Fruit fly (Drosophila melanogaster) whole organism, embryonic: ENCODE results near the gene mld.

Experiments
- Awh ChIP-seq: fragments of 200-800 bp; sonication (Bioruptor generic); IDR thresholded peaks from 2 replicates; pipeline ENCODE4, ENCODE4 v1.3.6; 2022; ENCODE audit warnings: missing biosample characterization, missing genetic modification characterization
- CG12744 ChIP-seq: fragments of 200-800 bp; sonication (Bioruptor generic); optimal IDR thresholded peaks from 2 replicates; lab custom pipeline; 2016; ENCODE audit warnings: missing biosample characterization, missing genetic modification characterization
- CG13287 ChIP-seq: fragments of 200-800 bp; sonication (Bioruptor generic); IDR thresholded peaks from 2 replicates; pipeline ENCODE4 v1.3.6; 2022; ENCODE audit warnings: missing biosample characterization, missing genetic modification characterization; ENCODE audit not compliant: partially characterized antibody
- CG13424 ChIP-seq: fragments of 200-800 bp; sonication (Bioruptor generic); optimal IDR thresholded peaks from 2 replicates; lab custom pipeline; 2019; ENCODE audit warnings: missing biosample characterization, mild to moderate bottlenecking, missing genetic modification characterization, moderate library complexity
- CG14014 ChIP-seq: fragments of 200-800 bp; sonication (Bioruptor generic); IDR thresholded peaks from 2 replicates; pipeline ENCODE4 v1.3.6; 2022; ENCODE audit warnings: missing biosample characterization, missing genetic modification characterization
- CG15479 ChIP-seq: fragments of 200-800 bp; sonication (Bioruptor generic); optimal IDR thresholded peaks from 3 replicates; lab custom pipeline; 2019; ENCODE audit warnings: missing biosample characterization, mild to moderate bottlenecking, missing genetic modification characterization, moderate library complexity
- CG1647 ChIP-seq: fragments of 200-800 bp; sonication (Bioruptor generic); optimal IDR thresholded peaks from 3 replicates; lab custom pipeline; 2016; ENCODE audit warnings: missing biosample characterization, missing genetic modification characterization
- CG16813 ChIP-seq: fragments of 200-800 bp; sonication (Bioruptor generic); IDR thresholded peaks from 3 replicates; pipeline ENCODE4 v1.3.6; 2022; ENCODE audit warnings: missing biosample characterization, missing genetic modification characterization; ENCODE audit not compliant: partially characterized antibody
- CG17912 ChIP-seq: fragments of 200-800 bp; sonication (Bioruptor generic); optimal IDR thresholded peaks from 2 replicates; lab custom pipeline; 2018; ENCODE audit warnings: missing biosample characterization, mild to moderate bottlenecking, missing genetic modification characterization
- CG2199 ChIP-seq: fragments of 200-800 bp; sonication (Bioruptor generic); IDR thresholded peaks from 3 replicates; pipeline ENCODE4 v1.3.6; 2022; ENCODE audit warnings: missing biosample characterization, missing genetic modification characterization
- CG32767 ChIP-seq: fragments of 200-800 bp; sonication (Bioruptor generic); IDR thresholded peaks from 2 replicates; pipeline ENCODE4 v1.3.6; 2022; ENCODE audit warnings: missing biosample characterization, missing genetic modification characterization
- CG34376 ChIP-seq: fragments of 200-800 bp; sonication (Bioruptor generic); optimal IDR thresholded peaks from 2 replicates; lab custom pipeline; 2018; ENCODE audit warnings: missing biosample characterization, mild to moderate bottlenecking, missing genetic modification characterization
- CG6791 ChIP-seq: fragments of 200-800 bp; sonication (Bioruptor generic); IDR thresholded peaks from 3 replicates; pipeline ENCODE4 v1.3.6; 2022; ENCODE audit warnings: missing biosample characterization, missing genetic modification characterization; ENCODE audit not compliant: partially characterized antibody
- CG7271 ChIP-seq: fragments of 200-800 bp; sonication (Bioruptor generic); optimal IDR thresholded peaks from 2 replicates; lab custom pipeline; 2018; ENCODE audit warnings: missing biosample characterization, mild to moderate bottlenecking, missing genetic modification characterization, moderate library complexity
- CG7963 ChIP-seq: fragments of 200-800 bp; sonication (Bioruptor generic); IDR thresholded peaks from 3 replicates; pipeline ENCODE4 v1.3.6; 2022; ENCODE audit warnings: missing biosample characterization, missing genetic modification characterization; ENCODE audit not compliant: partially characterized antibody
- CG8478 ChIP-seq: fragments of >200 bp; optimal IDR thresholded peaks from 2 replicates; lab custom pipeline; 2018
- Dp ChIP-seq: fragments of 200-800 bp; sonication (Bioruptor generic); optimal IDR thresholded peaks from 2 replicates; lab custom pipeline; 2018; ENCODE audit warnings: missing biosample characterization, mild to moderate bottlenecking, missing genetic modification characterization, moderate library complexity
- E2f2 ChIP-seq: fragments of 200-800 bp; sonication (Bioruptor generic); IDR thresholded peaks from 2 replicates; pipeline ENCODE4 v1.3.6; 2022; ENCODE audit warnings: missing biosample characterization, missing genetic modification characterization
- Elba2 ChIP-seq: fragments of 200-800 bp; sonication (Bioruptor generic); optimal IDR thresholded peaks from 3 replicates; lab custom pipeline; 2016; ENCODE audit warnings: missing biosample characterization, missing genetic modification characterization
- Ets97D ChIP-seq: fragments of 200-800 bp; sonication (Bioruptor generic); optimal IDR thresholded peaks from 3 replicates; lab custom pipeline; 2016; ENCODE audit warnings: missing biosample characterization, missing genetic modification characterization
- NFAT ChIP-seq: fragments of 200-800 bp; sonication (Bioruptor generic); IDR thresholded peaks from 2 replicates; pipeline ENCODE4 v1.3.6; 2022; ENCODE audit warnings: missing biosample characterization, missing genetic modification characterization
- Optix ChIP-seq: fragments of 200-800 bp; sonication (Bioruptor generic); IDR thresholded peaks from 3 replicates; pipeline ENCODE4 v1.3.6; 2022; ENCODE audit warnings: missing biosample characterization, missing genetic modification characterization
- Rfx ChIP-seq: fragments of 200-800 bp; sonication (Bioruptor generic); IDR thresholded peaks from 2 replicates; pipeline ENCODE4 v1.3.6; 2022; ENCODE audit warnings: missing biosample characterization, missing genetic modification characterization
- YL-1 ChIP-seq: fragments of 200-800 bp; sonication (Bioruptor generic); optimal IDR thresholded peaks from 3 replicates; lab custom pipeline; 2017; ENCODE audit warnings: missing biosample characterization, mild to moderate bottlenecking, missing genetic modification characterization
- ac ChIP-seq: fragments of 200-800 bp; sonication (Bioruptor generic); optimal IDR thresholded peaks from 3 replicates; lab custom pipeline; 2017; ENCODE audit warnings: missing biosample characterization, mild to moderate bottlenecking, missing genetic modification characterization
- ase ChIP-seq: fragments of 200-800 bp; sonication (Bioruptor generic); IDR thresholded peaks from 3 replicates; pipeline ENCODE4 v1.3.6; 2022; ENCODE audit warnings: missing biosample characterization, missing genetic modification characterization
- ato ChIP-seq: fragments of 200-800 bp; sonication (Bioruptor generic); IDR thresholded peaks from 2 replicates; pipeline ENCODE4 v1.3.6; 2022; ENCODE audit warnings: missing biosample characterization, missing genetic modification characterization; ENCODE audit not compliant: partially characterized antibody
- bbx ChIP-seq: fragments of 200-800 bp; sonication (Bioruptor generic); IDR thresholded peaks from 2 replicates; pipeline ENCODE4 v1.3.6; 2022; ENCODE audit warnings: missing biosample characterization, missing genetic modification characterization; ENCODE audit not compliant: partially characterized antibody
- crp ChIP-seq, 2 experiments: fragments of 200-800 bp; sonication (Bioruptor generic); optimal IDR thresholded peaks; 2 replicates in 1 of 2; 3 replicates in 1 of 2; lab custom pipeline; 2017; ENCODE audit warnings: missing biosample characterization in 2 of 2, missing genetic modification characterization in 2 of 2, mild to moderate bottlenecking in 1 of 2, moderate library complexity in 1 of 2
- dm ChIP-seq: fragments of 200-800 bp; sonication (Bioruptor generic); optimal IDR thresholded peaks from 3 replicates; lab custom pipeline; 2016; ENCODE audit warnings: missing biosample characterization, missing genetic modification characterization
- fd64A ChIP-seq: fragments of 200-800 bp; sonication (Bioruptor generic); optimal IDR thresholded peaks from 3 replicates; lab custom pipeline; 2018; ENCODE audit warnings: missing biosample characterization, mild to moderate bottlenecking, missing genetic modification characterization
- ftz-f1 ChIP-seq: fragments of 200-800 bp; sonication (Bioruptor generic); optimal IDR thresholded peaks from 2 replicates; lab custom pipeline; 2016; ENCODE audit warnings: missing biosample characterization, missing genetic modification characterization
- insv ChIP-seq, 2 experiments: fragments of 200-800 bp; sonication (Bioruptor generic); optimal IDR thresholded peaks; 3 replicates each; lab custom pipeline; 2016 to 2018; ENCODE audit warnings: missing biosample characterization in 2 of 2, missing genetic modification characterization in 2 of 2
- kay ChIP-seq: fragments of 200-800 bp; sonication (Bioruptor generic); optimal IDR thresholded peaks from 2 replicates; lab custom pipeline; 2016; ENCODE audit warnings: missing biosample characterization, missing genetic modification characterization
- mirr ChIP-seq: fragments of 200-800 bp; sonication (Bioruptor generic); optimal IDR thresholded peaks from 3 replicates; lab custom pipeline; 2018; ENCODE audit warnings: missing biosample characterization, mild to moderate bottlenecking, missing genetic modification characterization
- mld ChIP-seq: fragments of 200-800 bp; sonication (Bioruptor generic); IDR thresholded peaks from 3 replicates; pipeline ENCODE4 v1.3.6; 2022; ENCODE audit warnings: missing biosample characterization, missing genetic modification characterization; ENCODE audit not compliant: partially characterized antibody
- nerfin-2 ChIP-seq: fragments of 200-800 bp; sonication (Bioruptor generic); IDR thresholded peaks from 2 replicates; pipeline ENCODE4 v1.3.6; 2022; ENCODE audit warnings: missing biosample characterization, missing genetic modification characterization; ENCODE audit not compliant: partially characterized antibody
- nmo ChIP-seq: fragments of 200-800 bp; sonication (Bioruptor generic); optimal IDR thresholded peaks from 2 replicates; lab custom pipeline; 2018; ENCODE audit warnings: missing biosample characterization, mild to moderate bottlenecking, missing genetic modification characterization, moderate library complexity
- oc ChIP-seq: fragments of 200-800 bp; sonication (Bioruptor generic); optimal IDR thresholded peaks from 2 replicates; lab custom pipeline; 2018; ENCODE audit warnings: missing biosample characterization, mild to moderate bottlenecking, missing genetic modification characterization, moderate library complexity
- pzg ChIP-seq: fragments of 200-800 bp; sonication (Bioruptor generic); optimal IDR thresholded peaks from 3 replicates; lab custom pipeline; 2018; ENCODE audit warnings: missing biosample characterization, mild to moderate bottlenecking, missing genetic modification characterization, moderate library complexity
- scrt ChIP-seq: fragments of 200-800 bp; sonication (Bioruptor generic); optimal IDR thresholded peaks from 2 replicates; lab custom pipeline; 2018; ENCODE audit warnings: missing biosample characterization, mild to moderate bottlenecking, missing genetic modification characterization, moderate library complexity
- sd ChIP-seq: fragments of 200-800 bp; sonication (Bioruptor generic); optimal IDR thresholded peaks from 3 replicates; lab custom pipeline; 2018; ENCODE audit warnings: missing biosample characterization, mild to moderate bottlenecking, missing genetic modification characterization, moderate library complexity
- trem ChIP-seq: fragments of 200-800 bp; optimal IDR thresholded peaks from 3 replicates; lab custom pipeline; 2019; ENCODE audit warnings: missing biosample characterization, mild to moderate bottlenecking, missing genetic modification characterization, moderate library complexity
- unc-4 ChIP-seq: fragments of 200-800 bp; sonication (Bioruptor generic); IDR thresholded peaks from 2 replicates; pipeline ENCODE4 v1.3.6; 2022; ENCODE audit warnings: missing biosample characterization, missing genetic modification characterization; ENCODE audit not compliant: partially characterized antibody
- wek ChIP-seq: fragments of 200-800 bp; sonication (Bioruptor generic); optimal IDR thresholded peaks from 3 replicates; lab custom pipeline; 2018; ENCODE audit warnings: missing biosample characterization, mild to moderate bottlenecking, missing genetic modification characterization, moderate library complexity
- zen ChIP-seq: fragments of 200-800 bp; sonication (Bioruptor generic); optimal IDR thresholded peaks from 3 replicates; lab custom pipeline; 2018; ENCODE audit warnings: missing biosample characterization, mild to moderate bottlenecking, missing genetic modification characterization, moderate library complexity

mld gene

dm6 chr3R:24629877-24630808, 44.7 kb downstream of the mld start, which contains the start of gene Wsck:
Wsck (minus strand) TSS chr3R:24630075.
- TF ChIP-seq ase (GFP tag; lab: Robert Waterston, UW) (no peak), E2f2 (GFP tag; lab: Robert Waterston, UW) (peak; percentile 85), CG32767 (GFP tag; lab: Robert Waterston, UW) (0 out of 2 replicates have a peak, but pooled peaks have one; percentile 25), CG15479 (GFP tag; lab: Kevin White, UChicago) (peak; percentile 88), trem (tag; lab: Kevin White, UChicago) (no peak), ato (GFP tag; lab: Robert Waterston, UW) (peak; percentile 41; the same call in 1 of the 2 replicates), CG16813 (GFP tag; lab: Robert Waterston, UW) (no peak; the same call in 2 of the 3 replicates), CG6791 (GFP tag; lab: Robert Waterston, UW) (0 out of 3 replicates have a peak, but pooled peaks have one; percentile 43), CG7271 (tag; lab: Kevin White, UChicago) (no peak), unc-4 (peak; percentile 15; the same call in 1 of the 2 replicates), nerfin-2 (GFP tag; lab: Robert Waterston, UW) (peak; percentile 40; the same call in 1 of the 2 replicates), Awh (peak; percentile 24; the same call in 1 of the 2 replicates), CG2199 (GFP tag; lab: Robert Waterston, UW) (peak; percentile 72; the same call in 1 of the 3 replicates), fd64A (GFP tag; lab: Kevin White, UChicago) (no peak), ftz-f1 (peak; percentile 2), dm (GFP tag; lab: Kevin White, UChicago) (peak; percentile 39), sd (tag; lab: Kevin White, UChicago) (peak; percentile 31), oc (peak; percentile 86), ac (GFP tag; lab: Kevin White, UChicago) (peak; percentile 21), crp (GFP tag; optimal IDR thresholded peaks at IDR 0.05; lab: Kevin White, UChicago) (peak in 1 of 2 experiments; percentile 24), YL-1 (peak; percentile 87), scrt (GFP tag; lab: Kevin White, UChicago) (peak; percentile 28), wek (peak; percentile 11), nmo (GFP tag; lab: Kevin White, UChicago) (peak; percentile 27), CG8478 (peak; percentile 96), kay (peak; percentile 89), Dp (GFP tag; lab: Kevin White, UChicago) (peak; percentile 75), CG1647 (GFP tag; lab: Kevin White, UChicago) (no peak), insv (GFP tag; optimal IDR thresholded peaks at IDR 0.05; lab: Kevin White, UChicago) (peak in 1 of 2 experiments; percentile 89), Rfx (GFP tag; lab: Robert Waterston, UW) (peak; percentile 34; the same call in 1 of the 2 replicates), CG14014 (0 out of 2 replicates have a peak, but pooled peaks have one; percentile 16), Ets97D (GFP tag; lab: Kevin White, UChicago) (peak; percentile 2), CG17912 (peak; percentile 42), Elba2 (peak; percentile 95), CG34376 (GFP tag; lab: Kevin White, UChicago) (peak; percentile 18), CG7963 (GFP tag; lab: Robert Waterston, UW) (0 out of 3 replicates have a peak, but pooled peaks have one; percentile 23), NFAT (GFP tag; lab: Robert Waterston, UW) (0 out of 2 replicates have a peak, but pooled peaks have one; percentile 9), CG12744 (GFP tag; lab: Kevin White, UChicago) (no peak), pzg (peak; percentile 45), bbx (GFP tag; lab: Robert Waterston, UW) (peak; percentile 34; the same call in 1 of the 2 replicates), mirr (GFP tag; lab: Kevin White, UChicago) (peak; percentile 58), Optix (GFP tag; lab: Robert Waterston, UW) (no peak), mld (peak; percentile 26; the same call in 1 of the 3 replicates), zen (tag; lab: Kevin White, UChicago) (peak; percentile 79), CG13287 (GFP tag; lab: Robert Waterston, UW) (peak; percentile 36; the same call in 1 of the 2 replicates), CG13424 (tag; lab: Kevin White, UChicago) (peak; percentile 2)
